Worm (Caenorhabditis elegans) whole organism, L4 larva: ENCODE data around the gene fbxb-34.

Experiments used
- D1046.2 ChIP-seq: fragments of 200-800 bp; sonication (Bioruptor generic); IDR thresholded peaks from 2 replicates; pipeline ENCODE4 v1.3.6; 2022; ENCODE audit warnings: missing genetic modification characterization, missing compliant biosample characterization
- R02D3.7 ChIP-seq: fragments of 150-350 bp; sonication (generic microtip); optimal IDR thresholded peaks from 3 replicates; lab custom pipeline; 2014; ENCODE audit warnings: missing biosample characterization, missing genetic modification characterization
- T26A8.4 ChIP-seq: fragments of 200-800 bp; sonication (Bioruptor generic); IDR thresholded peaks from 2 replicates; pipeline ENCODE4 v1.3.6; 2022; ENCODE audit warnings: missing genetic modification characterization, missing compliant biosample characterization
- Y48G9A.11 ChIP-seq: fragments of 200-800 bp; sonication (Bioruptor generic); IDR thresholded peaks from 2 replicates; pipeline ENCODE4 v1.3.6; 2022; ENCODE audit warnings: missing genetic modification reagents, missing genetic modification characterization, missing compliant biosample characterization
- aha-1 ChIP-seq: fragments of 150-350 bp; peaks from one replicate; lab custom pipeline; 2014; ENCODE audit warnings: missing biosample characterization, missing genetic modification characterization
- arid-1 ChIP-seq: fragments of 200-800 bp; sonication (Bioruptor generic); conservative IDR thresholded peaks from 2 replicates; pipeline ENCODE4 v1.3.6; 2022; ENCODE audit warnings: missing genetic modification reagents, missing genetic modification characterization, missing compliant biosample characterization
- ceh-32 ChIP-seq: sonication (generic microtip); optimal IDR thresholded peaks from 2 replicates; lab custom pipeline; 2016; ENCODE audit warnings: mild to moderate bottlenecking, missing genetic modification characterization, missing compliant biosample characterization; ENCODE audit not compliant: poor library complexity
- ceh-62 ChIP-seq: sonication (generic microtip); optimal IDR thresholded peaks from 2 replicates; lab custom pipeline; 2017; ENCODE audit warnings: missing biosample characterization, missing genetic modification characterization
- daf-19 ChIP-seq: fragments of 200-800 bp; sonication (Bioruptor generic); conservative IDR thresholded peaks from 2 replicates; pipeline ENCODE4 v1.3.6; 2022; ENCODE audit warnings: missing genetic modification characterization, missing compliant biosample characterization
- dmd-9 ChIP-seq: fragments of 200-800 bp; sonication (Bioruptor generic); IDR thresholded peaks from 2 replicates; pipeline ENCODE4 v1.3.6; 2022; ENCODE audit warnings: missing genetic modification reagents, missing genetic modification characterization, missing compliant biosample characterization
- dpl-1 ChIP-seq: fragments of 150-350 bp; optimal IDR thresholded peaks from 2 replicates; lab custom pipeline; 2014; ENCODE audit warnings: missing biosample characterization, missing genetic modification reagents, missing genetic modification characterization
- hlh-11 ChIP-seq: fragments of 200-800 bp; sonication (Bioruptor generic); optimal IDR thresholded peaks from 2 replicates; lab custom pipeline; 2018; ENCODE audit warnings: mild to moderate bottlenecking, missing genetic modification characterization, missing compliant biosample characterization
- lim-7 ChIP-seq: fragments of 200-800 bp; sonication (Bioruptor generic); IDR thresholded peaks from 2 replicates; pipeline ENCODE4 v1.3.6; 2022; ENCODE audit warnings: missing genetic modification characterization, missing compliant biosample characterization
- lin-1 ChIP-seq: fragments of 200-800 bp; sonication (Bioruptor generic); IDR thresholded peaks from 2 replicates; pipeline ENCODE4 v1.3.6; 2022; ENCODE audit warnings: missing genetic modification reagents, missing genetic modification characterization, missing compliant biosample characterization
- lin-39 ChIP-seq: fragments of 150-350 bp; optimal IDR thresholded peaks from 2 replicates; lab custom pipeline; 2014; ENCODE audit warnings: missing biosample characterization, missing genetic modification reagents, missing genetic modification characterization
- lsy-2 ChIP-seq, 2 experiments: fragments of 150-350 bp in 1 of 2; sonication (generic microtip) in 1 of 2; optimal IDR thresholded peaks; 2 replicates each; lab custom pipeline; 2014 to 2017; ENCODE audit warnings: missing biosample characterization in 2 of 2, missing genetic modification characterization in 2 of 2
- madf-9 ChIP-seq: fragments of 200-800 bp; sonication (Bioruptor generic); conservative IDR thresholded peaks from 2 replicates; pipeline ENCODE4 v1.3.6; 2022; ENCODE audit warnings: missing genetic modification reagents, missing genetic modification characterization, missing compliant biosample characterization
- mxl-2 ChIP-seq: fragments of 200-800 bp; sonication (Bioruptor generic); conservative IDR thresholded peaks from 2 replicates; pipeline ENCODE4 v1.3.6; 2022; ENCODE audit warnings: missing genetic modification reagents, missing genetic modification characterization, missing compliant biosample characterization
- mxl-3 ChIP-seq: fragments of 200-800 bp; sonication (Bioruptor generic); optimal IDR thresholded peaks from 2 replicates; lab custom pipeline; 2018; ENCODE audit warnings: mild to moderate bottlenecking, missing genetic modification characterization, missing compliant biosample characterization
- nhr-11 ChIP-seq: fragments of 150-350 bp; optimal IDR thresholded peaks from 2 replicates; lab custom pipeline; 2014; ENCODE audit warnings: missing biosample characterization, missing genetic modification characterization
- nhr-111 ChIP-seq: fragments of 200-800 bp; sonication (Bioruptor generic); optimal IDR thresholded peaks from 2 replicates; lab custom pipeline; 2018; ENCODE audit warnings: mild to moderate bottlenecking, missing genetic modification characterization, missing compliant biosample characterization
- nhr-25 ChIP-seq: sonication (generic microtip); optimal IDR thresholded peaks from 2 replicates; lab custom pipeline; 2017; ENCODE audit warnings: missing genetic modification characterization, mild to moderate bottlenecking, missing compliant biosample characterization, antibody characterized with exemption, moderate library complexity, borderline replicate concordance; ENCODE audit not compliant: insufficient read depth
- nhr-28 ChIP-seq: fragments of 150-350 bp; optimal IDR thresholded peaks from 2 replicates; lab custom pipeline; 2014; ENCODE audit warnings: missing biosample characterization, missing genetic modification characterization
- saeg-2 ChIP-seq: fragments of 200-800 bp; sonication (Bioruptor generic); IDR thresholded peaks from 2 replicates; pipeline ENCODE4 v1.3.6; 2022; ENCODE audit warnings: missing genetic modification reagents, missing genetic modification characterization, missing compliant biosample characterization
- skn-1 ChIP-seq: fragments of 150-350 bp; optimal IDR thresholded peaks from 2 replicates; lab custom pipeline; 2014; ENCODE audit warnings: missing biosample characterization, missing genetic modification characterization
- snpc-1.2 ChIP-seq: fragments of 200-800 bp; sonication (Bioruptor generic); IDR thresholded peaks from 2 replicates; pipeline ENCODE4 v1.3.6; 2022; ENCODE audit warnings: missing genetic modification reagents, missing genetic modification characterization, missing compliant biosample characterization
- snpc-4 ChIP-seq: fragments of 150-350 bp; optimal IDR thresholded peaks from 2 replicates; lab custom pipeline; 2014; ENCODE audit warnings: missing biosample characterization, missing genetic modification characterization
- tag-97 ChIP-seq: fragments of 200-800 bp; sonication (Bioruptor generic); IDR thresholded peaks from 2 replicates; pipeline ENCODE4 v1.3.6; 2022; ENCODE audit warnings: missing genetic modification characterization, missing compliant biosample characterization
- unc-62 ChIP-seq, 3 experiments: fragments of 150-350 bp in 1 of 3; sonication (generic microtip); optimal IDR thresholded peaks in 2 of 3; peaks in 1 of 3; 1 replicate in 1 of 3; 2 replicates in 2 of 3; lab custom pipeline; 2014 to 2017; ENCODE audit warnings: missing biosample characterization in 3 of 3, missing genetic modification characterization in 3 of 3, missing genetic modification reagents in 3 of 3, missing genotype in 1 of 3
- vab-7 ChIP-seq: fragments of 200-800 bp; sonication (Bioruptor generic); IDR thresholded peaks from 2 replicates; pipeline ENCODE4 v1.3.6; 2022; ENCODE audit warnings: missing genetic modification reagents, missing genetic modification characterization, missing compliant biosample characterization
- zfp-3 ChIP-seq: fragments of 200-800 bp; sonication (Bioruptor generic); conservative IDR thresholded peaks from 2 replicates; pipeline ENCODE4 v1.3.6; 2022; ENCODE audit warnings: missing genetic modification reagents, missing genetic modification characterization, missing compliant biosample characterization
- zip-11 ChIP-seq: fragments of 200-800 bp; sonication (Bioruptor generic); IDR thresholded peaks from 2 replicates; pipeline ENCODE4 v1.3.6; 2022; ENCODE audit warnings: missing genetic modification characterization, missing compliant biosample characterization
- ztf-7 ChIP-seq: fragments of 150-350 bp; optimal IDR thresholded peaks from 2 replicates; lab custom pipeline; 2014; ENCODE audit warnings: missing biosample characterization, missing genetic modification characterization

fbxb-34 gene

DNA sequence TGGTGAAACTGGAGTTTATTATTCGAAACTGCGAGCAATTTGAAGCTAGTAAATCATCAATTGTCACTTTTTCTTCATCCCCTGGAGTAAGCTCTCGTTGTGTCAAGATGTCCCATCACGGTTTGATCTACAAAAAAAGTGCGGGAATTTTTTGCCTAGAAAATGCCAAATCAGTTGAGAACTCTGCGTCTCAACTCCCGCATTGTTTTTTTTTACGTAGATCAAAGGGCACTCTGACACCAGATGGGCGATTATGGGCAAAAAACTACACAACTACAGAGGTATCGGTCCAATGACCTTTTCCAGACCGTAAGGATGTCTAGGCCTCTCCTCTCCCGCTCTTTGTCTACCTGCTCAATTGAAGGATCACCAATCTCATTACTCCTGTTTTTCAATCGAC, at the start of gene fbxb-34:
Gene fbxb-34, plus strand, starts transcription at position 301 of the 400 bp plus-strand sequence.
- TF ChIP-seq lsy-2 (tag; optimal IDR thresholded peaks at IDR 0.05; lab: Kevin White, UChicago) (no peak), dpl-1 (GFP tag; lab: Kevin White, UChicago) (no peak), dmd-9 (GFP tag; lab: Robert Waterston, UW) (no peak), zip-11 (no peak), nhr-25 (tag; lab: Kevin White, UChicago) (no peak), ceh-62 (tag; lab: Kevin White, UChicago) (no peak), T26A8.4 (GFP tag; lab: Robert Waterston, UW) (no peak), arid-1 (GFP tag; lab: Robert Waterston, UW) (no peak)

DNA sequence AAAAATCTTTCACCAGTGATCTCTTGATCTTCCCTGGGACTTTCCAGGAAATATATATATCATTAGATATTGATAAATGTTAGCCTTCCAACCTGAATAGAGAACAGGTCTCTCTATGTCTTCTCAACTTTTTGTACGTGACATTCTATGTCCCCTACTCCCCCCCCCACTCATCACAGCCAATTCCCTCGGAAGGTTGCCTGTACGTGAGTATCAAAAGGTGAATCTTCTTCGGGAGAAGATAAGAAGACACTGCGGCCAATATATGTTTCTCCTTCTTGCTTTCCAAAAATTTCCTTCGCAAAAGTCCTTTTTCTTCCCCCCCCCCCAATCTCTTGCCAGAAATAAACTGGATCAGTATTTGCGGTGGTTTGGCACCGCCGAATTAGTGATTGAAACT, 45.2 kb upstream of the fbxb-34 start:
- TF ChIP-seq lim-7 (no peak), daf-19 (no peak), unc-62 (GFP tag; optimal IDR thresholded peaks at IDR 0.05 in 1 of 2; lab: Kevin White, UChicago) (no peak), unc-62 (tag; optimal IDR thresholded peaks at IDR 0.05; lab: Kevin White, UChicago) (no peak), nhr-11 (tag; lab: Kevin White, UChicago) (no peak), nhr-28 (tag; lab: Kevin White, UChicago) (peak; percentile 48), ceh-62 (tag; lab: Kevin White, UChicago) (no peak), mxl-3 (GFP tag; lab: Kevin White, UChicago) (peak; percentile 47), nhr-111 (GFP tag; lab: Kevin White, UChicago) (no peak), madf-9 (no peak), vab-7 (GFP tag; lab: Robert Waterston, UW) (no peak), arid-1 (GFP tag; lab: Robert Waterston, UW) (no peak), aha-1 (tag; lab: Kevin White, UChicago) (peak; percentile 58), R02D3.7 (no peak), snpc-4 (no peak), ceh-32 (tag; lab: Kevin White, UChicago) (no peak), D1046.2 (GFP tag; lab: Robert Waterston, UW) (no peak), lin-1 (GFP tag; lab: Robert Waterston, UW) (no peak), lin-39 (tag; lab: Kevin White, UChicago) (no peak), snpc-1.2 (GFP tag; lab: Robert Waterston, UW) (no peak), zfp-3 (GFP tag; lab: Robert Waterston, UW) (no peak), mxl-2 (GFP tag; lab: Robert Waterston, UW) (no peak), hlh-11 (peak; percentile 2), skn-1 (tag; lab: Kevin White, UChicago) (no peak)

DNA sequence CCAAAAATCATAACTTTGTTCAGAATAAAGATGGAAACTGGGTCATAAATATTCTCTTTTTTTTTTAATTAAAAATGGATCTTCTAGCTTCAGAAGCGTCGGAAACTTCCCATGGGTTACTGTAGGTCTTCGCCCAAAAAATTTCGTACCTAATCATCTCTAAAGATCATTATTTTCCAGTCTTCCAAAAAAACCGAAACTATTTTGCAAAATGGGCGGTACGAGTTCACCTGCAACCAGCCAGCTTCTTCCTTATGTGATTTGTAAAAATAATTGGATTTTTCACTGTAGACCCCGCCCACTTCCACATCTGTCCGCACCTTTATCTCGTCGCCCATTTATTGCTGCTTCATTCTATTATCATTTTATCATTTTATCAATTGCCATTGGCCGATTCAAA, 41.2 kb upstream of the fbxb-34 start, which contains the start of gene mlt-10:
Gene mlt-10, plus strand, starts transcription at position 301 of the 400 bp plus-strand sequence.
- TF ChIP-seq Y48G9A.11 (GFP tag; lab: Robert Waterston, UW) (no peak), saeg-2 (GFP tag; lab: Robert Waterston, UW) (no peak)

DNA sequence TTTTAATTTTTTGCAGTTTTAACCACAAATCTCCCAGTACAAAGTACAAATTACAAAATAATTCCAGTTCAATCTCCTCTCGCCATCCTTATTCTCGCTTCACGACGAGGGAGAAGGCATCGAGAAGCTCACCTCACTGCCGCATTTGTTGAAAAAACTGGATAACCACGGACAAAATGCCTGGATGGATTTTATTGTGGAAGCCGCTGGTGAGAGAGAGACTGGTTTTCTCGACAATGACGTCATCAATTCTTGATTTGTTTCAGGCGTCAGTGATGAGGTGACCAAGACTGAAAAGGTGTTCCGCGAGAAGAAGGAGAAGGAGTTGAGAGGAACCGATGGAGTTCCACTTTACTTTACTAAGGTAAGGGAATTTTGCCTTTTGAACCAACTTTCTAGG, 38.1 kb upstream of the fbxb-34 start:
- TF ChIP-seq ztf-7 (tag; lab: Kevin White, UChicago): no peak
- TF ChIP-seq tag-97 (GFP tag; lab: Robert Waterston, UW): no peak
- TF ChIP-seq unc-62 (GFP tag; optimal IDR thresholded peaks at IDR 0.05 in 1 of 2; lab: Kevin White, UChicago): peak in 1 of 2 experiments; percentile 89
- TF ChIP-seq unc-62 (tag; optimal IDR thresholded peaks at IDR 0.05; lab: Kevin White, UChicago): no peak
